Fruit fly (Drosophila melanogaster) S2 (cell line): Measurements from ENCODE around the gene HP5.

Source experiments
- CG8478 ChIP-seq: fragments of >200 bp; optimal IDR thresholded peaks from 2 replicates; lab custom pipeline; 2018
- CTCF ChIP-seq, 2 experiments: fragments of >200 bp; optimal IDR thresholded peaks; 2 replicates each; lab custom pipeline; 2018

HP5 gene

DNA sequence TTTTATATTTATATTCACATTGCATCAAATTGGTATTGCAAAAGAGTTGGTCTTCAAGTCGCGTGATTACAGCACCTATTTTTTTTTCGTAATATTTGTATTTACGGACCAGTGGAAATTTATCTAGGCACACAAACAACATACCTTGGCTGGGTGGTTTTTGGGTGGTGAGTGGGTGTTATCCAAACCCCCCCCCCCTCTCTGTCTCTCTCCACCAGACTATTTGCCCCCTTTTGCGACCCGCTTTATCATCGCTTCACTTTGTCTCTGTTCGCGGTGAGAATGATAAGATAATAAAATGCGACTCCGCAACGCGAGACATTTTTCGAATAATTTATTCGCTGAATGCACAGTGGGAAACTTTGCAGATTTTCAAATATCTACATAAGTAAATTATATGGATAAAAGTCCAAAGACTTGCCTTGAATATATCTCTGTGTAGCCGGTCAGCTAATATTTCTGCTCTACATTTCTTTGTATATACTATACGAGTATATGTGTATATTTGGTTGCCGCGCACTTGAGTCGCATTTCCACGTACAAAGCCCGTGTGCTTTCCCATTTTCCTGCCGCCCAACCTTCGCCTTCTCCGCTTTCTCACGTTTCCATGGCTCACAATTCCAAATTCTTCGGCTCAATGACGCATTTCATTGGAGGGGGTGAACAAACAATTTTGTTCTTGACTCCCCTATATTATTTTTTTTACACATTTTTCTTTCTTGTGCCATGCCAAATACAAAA, 46.8 kb downstream of the HP5 start:
- no peak for TF ChIP-seq CTCF (optimal IDR thresholded peaks at IDR 0.05; lab: Kevin White, UChicago)
- no peak for TF ChIP-seq CG8478 (lab: Kevin White, UChicago)

dm6 chrX:11503625-11504024, 49.0 kb downstream of the HP5 start:
- TF ChIP-seq CTCF (optimal IDR thresholded peaks at IDR 0.05; lab: Kevin White, UChicago) (no peak), CG8478 (lab: Kevin White, UChicago) (no peak)

dm6 chrX:11506210-11506609, 51.6 kb downstream of the HP5 start:
- TF ChIP-seq CTCF (optimal IDR thresholded peaks at IDR 0.05; lab: Kevin White, UChicago) (no peak), CG8478 (lab: Kevin White, UChicago) (no peak)
